Fruit fly (Drosophila melanogaster): ENCODE results near the gene AstC.

AstC gene

DNA sequence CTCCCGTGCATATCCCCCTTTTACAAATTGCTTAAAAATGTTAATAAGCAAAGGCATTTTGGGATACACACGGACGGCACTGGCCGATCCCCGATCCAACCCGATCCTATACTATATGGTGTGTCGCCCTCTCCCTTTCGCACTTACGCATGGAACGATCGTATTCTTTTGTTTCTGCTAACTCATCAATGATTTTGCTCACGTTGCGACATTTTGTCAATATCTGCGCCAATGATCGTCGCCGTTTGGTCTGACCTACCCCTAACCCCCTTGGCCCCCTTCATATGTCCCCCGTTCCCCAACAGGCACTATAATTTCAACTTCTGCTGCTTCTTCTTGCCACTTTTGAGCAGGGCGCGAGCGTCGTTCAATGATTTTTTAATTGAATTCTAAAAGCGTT, 31.5 kb downstream of the AstC start:
- TF ChIP-seq CG7101 (tag; optimal IDR thresholded peaks at IDR 0.05) (no peak), CG11617 (GFP tag; optimal IDR thresholded peaks at IDR 0.05) (no peak), tj (GFP tag; optimal IDR thresholded peaks at IDR 0.05) (peak; percentile 89)

dm6 chr2L:11048307-11048706, 32.9 kb downstream of the AstC start:
- TF ChIP-seq Clk (GFP tag; optimal IDR thresholded peaks at IDR 0.05) (no peak), CG1620 (GFP tag; optimal IDR thresholded peaks at IDR 0.05) (no peak), CG11617 (GFP tag; optimal IDR thresholded peaks at IDR 0.05) (no peak), ovo (GFP tag; optimal IDR thresholded peaks at IDR 0.05) (no peak), cnc (optimal IDR thresholded peaks at IDR 0.05) (no peak), Mnt (GFP tag; optimal IDR thresholded peaks at IDR 0.05) (no peak), toe (GFP tag; optimal IDR thresholded peaks at IDR 0.05) (no peak), pad (GFP tag; optimal IDR thresholded peaks at IDR 0.05) (no peak), cic (GFP tag; optimal IDR thresholded peaks at IDR 0.05) (no peak)

dm6 chr2L:11046051-11046450, 35.1 kb downstream of the AstC start:
- TF ChIP-seq CG5204 (GFP tag; optimal IDR thresholded peaks at IDR 0.05), result no peak
- TF ChIP-seq CG11617 (GFP tag; optimal IDR thresholded peaks at IDR 0.05), result no peak
- TF ChIP-seq pad (GFP tag; optimal IDR thresholded peaks at IDR 0.05), result no peak
- no peak for TF ChIP-seq Crg-1 (GFP tag; optimal IDR thresholded peaks at IDR 0.05)
- no peak for TF ChIP-seq toe (GFP tag; optimal IDR thresholded peaks at IDR 0.05)
- no peak for TF ChIP-seq cnc (optimal IDR thresholded peaks at IDR 0.05)
- TF ChIP-seq kay (GFP tag; ENCODE audit: borderline replicate concordance), result no peak
- TF ChIP-seq CG7101 (tag; optimal IDR thresholded peaks at IDR 0.05), result no peak
- TF ChIP-seq Hr96 (GFP tag; optimal IDR thresholded peaks at IDR 0.05), result no peak
- no peak for TF ChIP-seq tj (GFP tag; optimal IDR thresholded peaks at IDR 0.05)
- TF ChIP-seq bab1 (GFP tag; optimal IDR thresholded peaks at IDR 0.05), result no peak
- TF ChIP-seq cic (GFP tag; optimal IDR thresholded peaks at IDR 0.05), result no peak
- TF ChIP-seq Clk (GFP tag; optimal IDR thresholded peaks at IDR 0.05), result no peak
- no peak for TF ChIP-seq CG1620 (GFP tag; optimal IDR thresholded peaks at IDR 0.05)
- no peak for TF ChIP-seq CG7045 (GFP tag; optimal IDR thresholded peaks at IDR 0.05)

- no peak for TF ChIP-seq cic (GFP tag; optimal IDR thresholded peaks at IDR 0.05)
- TF ChIP-seq kay (GFP tag; ENCODE audit: borderline replicate concordance), result peak; percentile 66
- no peak for TF ChIP-seq ovo (GFP tag; optimal IDR thresholded peaks at IDR 0.05)
These were observed 35.7 kb downstream of the AstC start for dm6 chr2L:11045467-11045914.

- peak; percentile 29 for TF ChIP-seq Hr96 (GFP tag; optimal IDR thresholded peaks at IDR 0.05)
- no peak for TF ChIP-seq cnc (optimal IDR thresholded peaks at IDR 0.05)
- peak; percentile 16 for TF ChIP-seq Mnt (GFP tag; optimal IDR thresholded peaks at IDR 0.05)
- peak; percentile 46 for TF ChIP-seq CG7045 (GFP tag; optimal IDR thresholded peaks at IDR 0.05)
- peak; percentile 56 for TF ChIP-seq CG5204 (GFP tag; optimal IDR thresholded peaks at IDR 0.05)
- peak; percentile 91 for TF ChIP-seq cic (GFP tag; optimal IDR thresholded peaks at IDR 0.05)
- peak; percentile 34 for TF ChIP-seq pad (GFP tag; optimal IDR thresholded peaks at IDR 0.05)
- TF ChIP-seq CG14711 (tag; optimal IDR thresholded peaks at IDR 0.05), result peak; percentile 22
- TF ChIP-seq kay (GFP tag; ENCODE audit: borderline replicate concordance), result peak; percentile 89
- TF ChIP-seq bab1 (GFP tag; optimal IDR thresholded peaks at IDR 0.05), result no peak
- TF ChIP-seq ovo (GFP tag; optimal IDR thresholded peaks at IDR 0.05), result peak; percentile 50
- TF ChIP-seq CG1620 (GFP tag; optimal IDR thresholded peaks at IDR 0.05), result no peak
- peak; percentile 70 for TF ChIP-seq CG33017 (tag; optimal IDR thresholded peaks at IDR 0.05)
- TF ChIP-seq Clk (GFP tag; optimal IDR thresholded peaks at IDR 0.05), result no peak
- TF ChIP-seq CG7101 (tag; optimal IDR thresholded peaks at IDR 0.05), result peak; percentile 47
- peak; percentile 63 for TF ChIP-seq CG11617 (GFP tag; optimal IDR thresholded peaks at IDR 0.05)
- TF ChIP-seq CG12768 (GFP tag; optimal IDR thresholded peaks at IDR 0.05), result peak; percentile 58
- peak; percentile 27 for TF ChIP-seq toe (GFP tag; optimal IDR thresholded peaks at IDR 0.05)
- TF ChIP-seq Crg-1 (GFP tag; optimal IDR thresholded peaks at IDR 0.05), result peak; percentile 65
- TF ChIP-seq tj (GFP tag; optimal IDR thresholded peaks at IDR 0.05), result no peak
These were observed 36.3 kb downstream of the AstC start for dm6 chr2L:11044678-11045466.

DNA sequence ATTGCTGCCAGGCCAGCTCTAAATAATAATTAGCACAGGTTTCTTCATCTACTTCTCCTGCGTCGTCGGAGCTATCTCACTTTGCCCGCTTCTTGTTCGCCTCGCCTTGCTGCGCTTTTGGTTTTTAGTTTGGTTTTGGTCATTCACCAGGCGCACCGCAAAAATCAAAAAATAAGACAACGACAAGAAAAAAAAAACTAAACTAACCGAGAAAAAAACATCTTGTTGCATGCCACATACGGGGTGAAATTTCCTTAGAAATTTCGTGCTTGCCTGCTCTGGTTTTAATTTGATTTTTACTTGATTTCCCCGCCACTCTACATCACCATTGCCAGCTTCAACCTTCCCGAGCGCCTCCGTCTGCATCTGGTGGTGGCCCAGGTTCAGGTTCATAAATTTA, 39.4 kb downstream of the AstC start:
- no peak for TF ChIP-seq tj (GFP tag; optimal IDR thresholded peaks at IDR 0.05)
- no peak for TF ChIP-seq pad (GFP tag; optimal IDR thresholded peaks at IDR 0.05)
- TF ChIP-seq CG12768 (GFP tag; optimal IDR thresholded peaks at IDR 0.05), result no peak
- TF ChIP-seq Hr96 (GFP tag; optimal IDR thresholded peaks at IDR 0.05), result no peak
- TF ChIP-seq cic (GFP tag; optimal IDR thresholded peaks at IDR 0.05), result no peak
- no peak for TF ChIP-seq ovo (GFP tag; optimal IDR thresholded peaks at IDR 0.05)
- no peak for TF ChIP-seq CG5204 (GFP tag; optimal IDR thresholded peaks at IDR 0.05)
- no peak for TF ChIP-seq CG7101 (tag; optimal IDR thresholded peaks at IDR 0.05)
- TF ChIP-seq toe (GFP tag; optimal IDR thresholded peaks at IDR 0.05), result no peak
- TF ChIP-seq CG14711 (tag; optimal IDR thresholded peaks at IDR 0.05), result no peak
- no peak for TF ChIP-seq Mnt (GFP tag; optimal IDR thresholded peaks at IDR 0.05)
- no peak for TF ChIP-seq cnc (optimal IDR thresholded peaks at IDR 0.05)
- TF ChIP-seq kay (GFP tag; ENCODE audit: borderline replicate concordance), result no peak
- TF ChIP-seq CG33017 (tag; optimal IDR thresholded peaks at IDR 0.05), result no peak
- TF ChIP-seq CG11617 (GFP tag; optimal IDR thresholded peaks at IDR 0.05), result no peak
- TF ChIP-seq bab1 (GFP tag; optimal IDR thresholded peaks at IDR 0.05), result no peak
- TF ChIP-seq Clk (GFP tag; optimal IDR thresholded peaks at IDR 0.05), result no peak
- TF ChIP-seq Crg-1 (GFP tag; optimal IDR thresholded peaks at IDR 0.05), result no peak
- no peak for TF ChIP-seq CG1620 (GFP tag; optimal IDR thresholded peaks at IDR 0.05)
- no peak for TF ChIP-seq CG7045 (GFP tag; optimal IDR thresholded peaks at IDR 0.05)

Measured in whole organism, adult.